Fruit fly (Drosophila melanogaster) whole organism, embryonic: ENCODE data around the gene CG32074.

Experiments
- Aef1 ChIP-seq: fragments of 200-800 bp; sonication (Bioruptor generic); IDR thresholded peaks from 3 replicates; pipeline ENCODE4 v1.3.6; 2022; ENCODE audit warnings: missing biosample characterization, missing genetic modification characterization
- CG10366 ChIP-seq: fragments of 200-800 bp; sonication (Bioruptor generic); IDR thresholded peaks from 2 replicates; pipeline ENCODE4 v1.3.6; 2022; ENCODE audit warnings: missing biosample characterization, missing genetic modification characterization
- CG14014 ChIP-seq: fragments of 200-800 bp; sonication (Bioruptor generic); IDR thresholded peaks from 2 replicates; pipeline ENCODE4 v1.3.6; 2022; ENCODE audit warnings: missing biosample characterization, missing genetic modification characterization
- CG14441 ChIP-seq: fragments of 200-800 bp; sonication (Bioruptor generic); IDR thresholded peaks from 2 replicates; pipeline ENCODE4 v1.3.6; 2022; ENCODE audit warnings: missing biosample characterization, missing genetic modification characterization
- CG14667 ChIP-seq: fragments of 200-800 bp; sonication (Bioruptor generic); IDR thresholded peaks from 2 replicates; pipeline ENCODE4 v1.3.6; 2022; ENCODE audit warnings: missing biosample characterization, missing genetic modification characterization
- CG15269 ChIP-seq: fragments of 200-800 bp; sonication (Bioruptor generic); optimal IDR thresholded peaks from 2 replicates; lab custom pipeline; 2018; ENCODE audit warnings: missing biosample characterization, mild to moderate bottlenecking, missing genetic modification characterization, moderate library complexity
- CG15601 ChIP-seq: fragments of 200-800 bp; sonication (Bioruptor generic); optimal IDR thresholded peaks from 3 replicates; lab custom pipeline; 2019; ENCODE audit warnings: missing biosample characterization, mild to moderate bottlenecking, missing genetic modification characterization, moderate library complexity
- CG1602 ChIP-seq: fragments of 200-800 bp; sonication (Bioruptor generic); optimal IDR thresholded peaks from 3 replicates; lab custom pipeline; 2016; ENCODE audit warnings: missing biosample characterization, missing genetic modification characterization
- CG17359 ChIP-seq: fragments of 200-800 bp; sonication (Bioruptor generic); optimal IDR thresholded peaks from 3 replicates; lab custom pipeline; 2018; ENCODE audit warnings: missing biosample characterization, mild to moderate bottlenecking, missing genetic modification characterization, moderate library complexity
- CG18619 ChIP-seq: fragments of 200-800 bp; sonication (Bioruptor generic); optimal IDR thresholded peaks from 3 replicates; lab custom pipeline; 2017; ENCODE audit warnings: missing biosample characterization, mild to moderate bottlenecking, missing genetic modification characterization
- CG30403 ChIP-seq: fragments of 200-800 bp; sonication (Bioruptor generic); optimal IDR thresholded peaks from 3 replicates; lab custom pipeline; 2016; ENCODE audit warnings: missing biosample characterization, missing genetic modification characterization
- CG32532 ChIP-seq: fragments of 200-800 bp; sonication (Bioruptor generic); IDR thresholded peaks from 2 replicates; pipeline ENCODE4 v1.3.6; 2022; ENCODE audit warnings: missing biosample characterization, missing genetic modification characterization
- CG3995 ChIP-seq: fragments of 200-800 bp; sonication (Bioruptor generic); optimal IDR thresholded peaks from 3 replicates; lab custom pipeline; 2016; ENCODE audit warnings: missing biosample characterization, missing genetic modification characterization
- CG43689 ChIP-seq: fragments of 200-800 bp; sonication (Bioruptor generic); IDR thresholded peaks from 2 replicates; pipeline ENCODE4 v1.3.6; 2022; ENCODE audit warnings: missing biosample characterization, missing genetic modification characterization
- CG4424 ChIP-seq: fragments of 200-800 bp; sonication (Bioruptor generic); optimal IDR thresholded peaks from 3 replicates; lab custom pipeline; 2016; ENCODE audit warnings: missing biosample characterization, missing genetic modification characterization
- CG4617 ChIP-seq: fragments of 200-800 bp; sonication (Bioruptor generic); optimal IDR thresholded peaks from 3 replicates; lab custom pipeline; 2016; ENCODE audit warnings: missing biosample characterization, missing genetic modification characterization, borderline replicate concordance
- CG6813 ChIP-seq: fragments of 200-800 bp; sonication (Bioruptor generic); optimal IDR thresholded peaks from 2 replicates; lab custom pipeline; 2017; ENCODE audit warnings: missing biosample characterization, missing genetic modification characterization, mild to moderate bottlenecking, moderate library complexity, missing genetic modification reagents
- CG8290 ChIP-seq, 3 experiments: fragments of 200-800 bp; sonication (Bioruptor generic); optimal IDR thresholded peaks; 2 replicates each; lab custom pipeline; 2016 to 2019; ENCODE audit warnings: missing biosample characterization in 3 of 3, missing genetic modification characterization in 3 of 3, mild to moderate bottlenecking in 2 of 3, moderate library complexity in 1 of 3
- CrebB ChIP-seq: fragments of 200-800 bp; sonication (Bioruptor generic); optimal IDR thresholded peaks from 3 replicates; lab custom pipeline; 2018; ENCODE audit warnings: missing biosample characterization, mild to moderate bottlenecking, missing genetic modification characterization
- D ChIP-seq, 2 experiments: fragments of 200-800 bp in 1 of 2; fragments of >200 bp in 1 of 2; sonication (Bioruptor generic) in 1 of 2; optimal IDR thresholded peaks; 2 replicates in 1 of 2; 3 replicates in 1 of 2; lab custom pipeline; 2017; ENCODE audit warnings: mild to moderate bottlenecking in 1 of 2, missing biosample characterization in 1 of 2, missing genetic modification characterization in 1 of 2, missing genetic modification reagents in 1 of 2
- Dad ChIP-seq: fragments of 200-800 bp; sonication (Bioruptor generic); optimal IDR thresholded peaks from 3 replicates; lab custom pipeline; 2016; ENCODE audit warnings: missing biosample characterization, missing genetic modification characterization
- Ets97D ChIP-seq: fragments of 200-800 bp; sonication (Bioruptor generic); optimal IDR thresholded peaks from 3 replicates; lab custom pipeline; 2016; ENCODE audit warnings: missing biosample characterization, missing genetic modification characterization
- Hmx ChIP-seq: fragments of 200-800 bp; sonication (Bioruptor generic); optimal IDR thresholded peaks from 2 replicates; lab custom pipeline; 2016; ENCODE audit warnings: missing biosample characterization, missing genetic modification characterization
- Hr51 ChIP-seq, 2 experiments: fragments of 200-800 bp; sonication (Bioruptor generic); optimal IDR thresholded peaks; 2 replicates in 1 of 2; 3 replicates in 1 of 2; lab custom pipeline; 2016 to 2018; ENCODE audit warnings: missing biosample characterization in 2 of 2, missing genetic modification characterization in 2 of 2, mild to moderate bottlenecking in 1 of 2, moderate library complexity in 1 of 2
- Max ChIP-seq: fragments of 200-800 bp; sonication (Bioruptor generic); optimal IDR thresholded peaks from 2 replicates; lab custom pipeline; 2016; ENCODE audit warnings: missing biosample characterization, mild to moderate bottlenecking, missing genetic modification characterization
- Vsx1 ChIP-seq: fragments of 200-800 bp; sonication (Bioruptor generic); optimal IDR thresholded peaks from 2 replicates; lab custom pipeline; 2017; ENCODE audit warnings: missing biosample characterization, mild to moderate bottlenecking, missing genetic modification characterization, missing genetic modification reagents
- Xbp1 ChIP-seq: fragments of 200-800 bp; sonication (Bioruptor generic); optimal IDR thresholded peaks from 3 replicates; lab custom pipeline; 2016; ENCODE audit warnings: missing biosample characterization, mild to moderate bottlenecking, missing genetic modification characterization
- Xrp1 ChIP-seq: fragments of 200-800 bp; sonication (Bioruptor generic); IDR thresholded peaks from 2 replicates; pipeline ENCODE4 v1.3.6; 2022; ENCODE audit warnings: missing biosample characterization, missing genetic modification characterization
- ash1 ChIP-seq: fragments of 200-800 bp; sonication (Bioruptor generic); optimal IDR thresholded peaks from 2 replicates; lab custom pipeline; 2018; ENCODE audit warnings: missing biosample characterization, mild to moderate bottlenecking, missing genetic modification characterization
- dan ChIP-seq: fragments of 200-800 bp; sonication (Bioruptor generic); IDR thresholded peaks from 2 replicates; pipeline ENCODE4 v1.3.6; 2022; ENCODE audit warnings: missing biosample characterization, missing genetic modification characterization
- dmrt99B ChIP-seq: fragments of 200-800 bp; sonication (Bioruptor generic); optimal IDR thresholded peaks from 2 replicates; lab custom pipeline; 2018; ENCODE audit warnings: missing biosample characterization, mild to moderate bottlenecking, missing genetic modification characterization, moderate library complexity
- fu2 ChIP-seq: fragments of 200-800 bp; sonication (Bioruptor generic); optimal IDR thresholded peaks from 2 replicates; lab custom pipeline; 2016; ENCODE audit warnings: missing biosample characterization, missing genetic modification characterization
- gcm ChIP-seq: fragments of 200-800 bp; sonication (Bioruptor generic); optimal IDR thresholded peaks from 2 replicates; lab custom pipeline; 2019; ENCODE audit warnings: missing biosample characterization, mild to moderate bottlenecking, missing genetic modification characterization, moderate library complexity
- hkb ChIP-seq, 2 experiments: fragments of 200-800 bp in 1 of 2; fragments of >200 bp in 1 of 2; sonication (Bioruptor generic) in 1 of 2; IDR thresholded peaks in 1 of 2; optimal IDR thresholded peaks in 1 of 2; 2 replicates each; pipeline versions ENCODE4 v1.3.6 to Lab custom; 2017 to 2022; ENCODE audit warnings: missing biosample characterization in 1 of 2, missing genetic modification characterization in 1 of 2
- kah ChIP-seq: fragments of 200-800 bp; sonication (Bioruptor generic); optimal IDR thresholded peaks from 2 replicates; lab custom pipeline; 2018; ENCODE audit warnings: missing biosample characterization, mild to moderate bottlenecking, missing genetic modification characterization
- nau ChIP-seq: fragments of 200-800 bp; sonication (Bioruptor generic); optimal IDR thresholded peaks from 3 replicates; lab custom pipeline; 2017; ENCODE audit warnings: missing biosample characterization, mild to moderate bottlenecking, missing genetic modification characterization, missing genetic modification reagents
- pfk ChIP-seq: fragments of 200-800 bp; sonication (Bioruptor generic); optimal IDR thresholded peaks from 2 replicates; lab custom pipeline; 2018; ENCODE audit warnings: missing biosample characterization, mild to moderate bottlenecking, missing genetic modification characterization, moderate library complexity
- pho ChIP-seq: fragments of 200-800 bp; sonication (Bioruptor generic); optimal IDR thresholded peaks from 2 replicates; lab custom pipeline; 2016; ENCODE audit warnings: missing biosample characterization, missing genetic modification characterization
- prd ChIP-seq, 3 experiments: fragments of >200 bp in 2 of 3; fragments of 200-800 bp in 1 of 3; sonication (Bioruptor generic) in 1 of 3; optimal IDR thresholded peaks in 2 of 3; IDR thresholded peaks in 1 of 3; 2 replicates in 2 of 3; 3 replicates in 1 of 3; pipeline versions ENCODE4 v1.3.6 to Lab custom; 2017 to 2022; ENCODE audit warnings: missing biosample characterization in 1 of 3, missing genetic modification characterization in 1 of 3
- run ChIP-seq: fragments of 200-800 bp; sonication (Bioruptor generic); optimal IDR thresholded peaks from 3 replicates; lab custom pipeline; 2018; ENCODE audit warnings: missing biosample characterization, mild to moderate bottlenecking, missing genetic modification characterization
- sd ChIP-seq: fragments of 200-800 bp; sonication (Bioruptor generic); optimal IDR thresholded peaks from 3 replicates; lab custom pipeline; 2018; ENCODE audit warnings: missing biosample characterization, mild to moderate bottlenecking, missing genetic modification characterization, moderate library complexity
- sisA ChIP-seq: fragments of 200-800 bp; sonication (Bioruptor generic); IDR thresholded peaks from 2 replicates; pipeline ENCODE4 v1.3.6; 2022; ENCODE audit warnings: missing biosample characterization, missing genetic modification characterization
- sug ChIP-seq: fragments of 200-800 bp; optimal IDR thresholded peaks from 2 replicates; lab custom pipeline; 2019; ENCODE audit warnings: missing biosample characterization, mild to moderate bottlenecking, missing genetic modification characterization, moderate library complexity
- tap ChIP-seq: fragments of 200-800 bp; optimal IDR thresholded peaks from 3 replicates; lab custom pipeline; 2019; ENCODE audit warnings: missing biosample characterization, mild to moderate bottlenecking, missing genetic modification characterization, moderate library complexity
- toy ChIP-seq: fragments of 200-800 bp; sonication (Bioruptor generic); IDR thresholded peaks from 2 replicates; pipeline ENCODE4 v1.3.6; 2022; ENCODE audit warnings: missing biosample characterization, missing genetic modification characterization
- wor ChIP-seq: fragments of 200-800 bp; sonication (Bioruptor generic); IDR thresholded peaks from 2 replicates; pipeline ENCODE4 v1.3.6; 2022; ENCODE audit warnings: missing biosample characterization, missing genetic modification characterization

The CG32074 gene

DNA sequence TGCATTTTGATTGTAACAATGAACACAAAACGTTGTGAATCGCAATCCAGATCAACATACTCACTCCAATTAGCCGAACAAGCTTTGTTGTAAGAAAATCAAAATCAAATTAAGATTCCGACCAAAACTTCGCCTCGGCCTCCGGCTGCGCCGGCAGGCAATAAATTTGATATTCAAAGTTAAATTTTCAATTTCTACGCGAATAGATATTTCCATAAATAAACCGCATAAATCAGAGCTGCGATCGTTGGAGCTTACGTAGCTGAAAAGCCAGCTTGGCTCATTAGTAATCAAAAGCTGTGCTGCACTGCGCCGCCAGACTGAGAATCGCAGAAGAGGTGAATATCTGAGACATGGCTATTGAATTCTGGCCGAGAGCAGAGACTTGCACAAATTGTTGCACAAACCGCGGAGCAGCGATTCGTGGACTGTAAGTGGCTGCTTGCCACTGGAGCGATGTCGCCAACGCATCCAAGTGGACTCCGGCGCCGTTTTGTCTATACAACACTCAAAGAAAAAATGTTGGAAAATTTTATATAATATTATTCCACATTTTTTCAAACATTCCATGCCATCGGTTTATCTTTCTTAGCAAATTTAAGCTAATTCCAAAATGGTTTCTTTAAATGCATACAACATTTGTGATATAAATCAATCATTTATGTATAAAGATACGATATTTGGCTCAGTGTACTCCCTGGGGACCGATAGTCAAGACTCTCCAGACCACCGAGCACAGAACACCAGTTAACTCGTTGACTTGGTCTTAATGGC, 16.5 kb upstream of the CG32074 start (continued):
- peak; percentile 59 for TF ChIP-seq dmrt99B (tag; lab: Kevin White, UChicago)
- peak; percentile 22; the same call in 1 of the 2 replicates for TF ChIP-seq CG14667
- no peak for TF ChIP-seq CrebB
- TF ChIP-seq CG4424 (GFP tag; lab: Kevin White, UChicago): peak; percentile 47
- TF ChIP-seq toy (GFP tag; lab: Robert Waterston, UW): no peak
- peak; percentile 37 for TF ChIP-seq Xbp1 (GFP tag; lab: Kevin White, UChicago)
- TF ChIP-seq sug (tag; lab: Kevin White, UChicago): no peak
- TF ChIP-seq wor (GFP tag; lab: Robert Waterston, UW): peak; percentile 24; the same call in 1 of the 2 replicates
- TF ChIP-seq ash1 (GFP tag; lab: Kevin White, UChicago): no peak
- peak; percentile 22; the same call in 1 of the 2 replicates for TF ChIP-seq CG14014 (GFP tag; lab: Robert Waterston, UW)
- no peak for TF ChIP-seq dan (GFP tag; lab: Robert Waterston, UW)
- TF ChIP-seq sd: peak; percentile 47
- TF ChIP-seq CG32532 (GFP tag; lab: Robert Waterston, UW): no peak
- no peak for TF ChIP-seq run (tag; lab: Kevin White, UChicago)
- no peak for TF ChIP-seq Hmx (GFP tag; lab: Kevin White, UChicago)
- no peak for TF ChIP-seq prd (optimal IDR thresholded peaks at IDR 0.05; lab: Kevin White, UChicago)
- TF ChIP-seq prd (GFP tag; IDR thresholded peaks at IDR 0.05; lab: Robert Waterston, UW): peak; percentile 56; the same call in 2 of the 3 replicates
- TF ChIP-seq kah (GFP tag; lab: Kevin White, UChicago): no peak
- TF ChIP-seq Max (GFP tag; lab: Kevin White, UChicago): peak; percentile 13
- TF ChIP-seq Vsx1 (GFP tag; lab: Kevin White, UChicago): no peak
- no peak for TF ChIP-seq pho (GFP tag; lab: Kevin White, UChicago)
- TF ChIP-seq Hr51 (GFP tag; optimal IDR thresholded peaks at IDR 0.05; lab: Kevin White, UChicago): peak in 1 of 2 experiments; percentile 65
- no peak for TF ChIP-seq hkb (optimal IDR thresholded peaks at IDR 0.05; lab: Kevin White, UChicago)
- TF ChIP-seq hkb (GFP tag; IDR thresholded peaks at IDR 0.05; lab: Robert Waterston, UW): peak; percentile 57
- TF ChIP-seq CG4617 (GFP tag; lab: Kevin White, UChicago): no peak
- peak; percentile 16 for TF ChIP-seq gcm
- TF ChIP-seq CG6813 (GFP tag; lab: Kevin White, UChicago): peak; percentile 29
- TF ChIP-seq D (optimal IDR thresholded peaks at IDR 0.05; lab: Kevin White, UChicago): no peak
- TF ChIP-seq D (GFP tag; optimal IDR thresholded peaks at IDR 0.05; lab: Kevin White, UChicago): peak; percentile 48
- 0 out of 2 replicates have a peak, but pooled peaks have one; percentile 49 for TF ChIP-seq Xrp1 (GFP tag; lab: Robert Waterston, UW)
- TF ChIP-seq CG15601 (tag; lab: Kevin White, UChicago): peak; percentile 50
- TF ChIP-seq CG14441 (GFP tag; lab: Robert Waterston, UW): peak; percentile 49; the same call in 1 of the 2 replicates
- TF ChIP-seq CG8290 (GFP tag; optimal IDR thresholded peaks at IDR 0.05; lab: Kevin White, UChicago): no peak
- TF ChIP-seq CG8290 (tag; optimal IDR thresholded peaks at IDR 0.05; lab: Kevin White, UChicago): no peak
- TF ChIP-seq fu2 (GFP tag; lab: Kevin White, UChicago): no peak
- TF ChIP-seq CG18619 (GFP tag; lab: Kevin White, UChicago): peak; percentile 3
- TF ChIP-seq Ets97D (GFP tag; lab: Kevin White, UChicago): no peak
- TF ChIP-seq CG17359 (tag; lab: Kevin White, UChicago): peak; percentile 68
- TF ChIP-seq tap (tag; lab: Kevin White, UChicago): peak; percentile 42
- peak; percentile 38 for TF ChIP-seq nau
- no peak for TF ChIP-seq Dad (GFP tag; lab: Kevin White, UChicago)
- TF ChIP-seq Aef1: no peak
- no peak; the same call in 1 of the 2 replicates for TF ChIP-seq sisA (GFP tag; lab: Robert Waterston, UW)
- TF ChIP-seq CG3995 (GFP tag; lab: Kevin White, UChicago): no peak
- no peak for TF ChIP-seq CG43689
- TF ChIP-seq CG30403 (GFP tag; lab: Kevin White, UChicago): peak; percentile 50
- peak; percentile 16 for TF ChIP-seq CG15269
- peak; percentile 26; the same call in 1 of the 2 replicates for TF ChIP-seq CG10366
- no peak for TF ChIP-seq pfk
- peak; percentile 21 for TF ChIP-seq CG1602 (GFP tag; lab: Kevin White, UChicago)
